Fruit fly (Drosophila melanogaster) whole organism, embryonic: ENCODE measurements around the gene Ist1.

Experiments
- Ada2b ChIP-seq: fragments of 200-800 bp; sonication (Bioruptor generic); IDR thresholded peaks from 2 replicates; pipeline ENCODE4 v1.3.6; 2022; ENCODE audit warnings: missing biosample characterization, missing genetic modification characterization
- Adf1 ChIP-seq: fragments of 200-800 bp; sonication (Bioruptor generic); IDR thresholded peaks from 2 replicates; pipeline ENCODE4 v1.3.6; 2022; ENCODE audit warnings: missing biosample characterization, missing genetic modification characterization
- Aef1 ChIP-seq: fragments of 200-800 bp; sonication (Bioruptor generic); IDR thresholded peaks from 3 replicates; pipeline ENCODE4 v1.3.6; 2022; ENCODE audit warnings: missing biosample characterization, missing genetic modification characterization
- Blimp-1 ChIP-seq: fragments of 200-800 bp; sonication (Bioruptor generic); optimal IDR thresholded peaks from 3 replicates; lab custom pipeline; 2018; ENCODE audit warnings: missing biosample characterization, missing genetic modification characterization, mild to moderate bottlenecking, moderate library complexity, missing genetic modification reagents
- CG11504 ChIP-seq: fragments of 200-800 bp; sonication (Bioruptor generic); optimal IDR thresholded peaks from 3 replicates; lab custom pipeline; 2019; ENCODE audit warnings: missing biosample characterization, mild to moderate bottlenecking, missing genetic modification characterization, moderate library complexity
- CG12236 ChIP-seq: fragments of 200-800 bp; sonication (Bioruptor generic); optimal IDR thresholded peaks from 2 replicates; lab custom pipeline; 2016; ENCODE audit warnings: missing biosample characterization, missing genetic modification characterization
- CG12942 ChIP-seq: fragments of 200-800 bp; sonication (Bioruptor generic); optimal IDR thresholded peaks from 3 replicates; lab custom pipeline; 2016; ENCODE audit warnings: missing biosample characterization, missing genetic modification characterization
- CG14441 ChIP-seq: fragments of 200-800 bp; sonication (Bioruptor generic); IDR thresholded peaks from 2 replicates; pipeline ENCODE4 v1.3.6; 2022; ENCODE audit warnings: missing biosample characterization, missing genetic modification characterization
- CG14667 ChIP-seq: fragments of 200-800 bp; sonication (Bioruptor generic); IDR thresholded peaks from 2 replicates; pipeline ENCODE4 v1.3.6; 2022; ENCODE audit warnings: missing biosample characterization, missing genetic modification characterization
- CG15269 ChIP-seq: fragments of 200-800 bp; sonication (Bioruptor generic); optimal IDR thresholded peaks from 2 replicates; lab custom pipeline; 2018; ENCODE audit warnings: missing biosample characterization, mild to moderate bottlenecking, missing genetic modification characterization, moderate library complexity
- CG16813 ChIP-seq: fragments of 200-800 bp; sonication (Bioruptor generic); IDR thresholded peaks from 3 replicates; pipeline ENCODE4 v1.3.6; 2022; ENCODE audit warnings: missing biosample characterization, missing genetic modification characterization; ENCODE audit not compliant: partially characterized antibody
- CG16863 ChIP-seq: fragments of 200-800 bp; sonication (Bioruptor generic); optimal IDR thresholded peaks from 3 replicates; lab custom pipeline; 2016; ENCODE audit warnings: missing biosample characterization, missing genetic modification characterization
- CG17385 ChIP-seq: fragments of 200-800 bp; sonication (Bioruptor generic); optimal IDR thresholded peaks from 3 replicates; lab custom pipeline; 2018; ENCODE audit warnings: missing biosample characterization, mild to moderate bottlenecking, missing genetic modification characterization
- CG18599 ChIP-seq: fragments of 200-800 bp; sonication (Bioruptor generic); optimal IDR thresholded peaks from 3 replicates; lab custom pipeline; 2017; ENCODE audit warnings: missing biosample characterization, missing genetic modification characterization, mild to moderate bottlenecking, moderate library complexity, missing genetic modification reagents
- CG2116 ChIP-seq: fragments of 200-800 bp; sonication (Bioruptor generic); optimal IDR thresholded peaks from 3 replicates; lab custom pipeline; 2018; ENCODE audit warnings: missing biosample characterization, mild to moderate bottlenecking, missing genetic modification characterization
- CG2129 ChIP-seq: fragments of 200-800 bp; sonication (Bioruptor generic); IDR thresholded peaks from 2 replicates; pipeline ENCODE4 v1.3.6; 2022; ENCODE audit warnings: missing biosample characterization, missing genetic modification characterization; ENCODE audit not compliant: partially characterized antibody
- CG31388 ChIP-seq: fragments of 200-800 bp; sonication (Bioruptor generic); optimal IDR thresholded peaks from 2 replicates; lab custom pipeline; 2016; ENCODE audit warnings: missing biosample characterization, missing genetic modification characterization
- CG4360 ChIP-seq: fragments of 200-800 bp; sonication (Bioruptor generic); IDR thresholded peaks from 2 replicates; pipeline ENCODE4 v1.3.6; 2022; ENCODE audit warnings: missing biosample characterization, missing genetic modification characterization
- CG4404 ChIP-seq: fragments of 200-800 bp; sonication (Bioruptor generic); IDR thresholded peaks from 2 replicates; pipeline ENCODE4 v1.3.6; 2022; ENCODE audit warnings: missing biosample characterization, missing genetic modification characterization
- CG5953 ChIP-seq: fragments of 200-800 bp; sonication (Bioruptor generic); IDR thresholded peaks from 2 replicates; pipeline ENCODE4 v1.3.6; 2022; ENCODE audit warnings: missing biosample characterization, missing genetic modification characterization
- CG7556 ChIP-seq: fragments of 200-800 bp; sonication (Bioruptor generic); optimal IDR thresholded peaks from 2 replicates; lab custom pipeline; 2017; ENCODE audit warnings: missing biosample characterization, mild to moderate bottlenecking, missing genetic modification characterization
- CG8478 ChIP-seq: fragments of >200 bp; optimal IDR thresholded peaks from 2 replicates; lab custom pipeline; 2018
- CG9609 ChIP-seq: fragments of 200-800 bp; sonication (Bioruptor generic); optimal IDR thresholded peaks from 3 replicates; lab custom pipeline; 2016; ENCODE audit warnings: missing biosample characterization, missing genetic modification characterization
- CG9876 ChIP-seq: fragments of 200-800 bp; sonication (Bioruptor generic); optimal IDR thresholded peaks from 2 replicates; lab custom pipeline; 2016; ENCODE audit warnings: missing biosample characterization, missing genetic modification characterization
- Deaf1 ChIP-seq: fragments of 200-800 bp; optimal IDR thresholded peaks from 3 replicates; lab custom pipeline; 2019; ENCODE audit warnings: missing biosample characterization, mild to moderate bottlenecking, missing genetic modification characterization, moderate library complexity
- Dref ChIP-seq: fragments of 200-800 bp; sonication (Bioruptor generic); IDR thresholded peaks from 2 replicates; pipeline ENCODE4 v1.3.6; 2022; ENCODE audit warnings: missing biosample characterization, missing genetic modification characterization
- E2f1 ChIP-seq: fragments of 200-800 bp; sonication (Bioruptor generic); IDR thresholded peaks from 2 replicates; pipeline ENCODE4 v1.3.6; 2022; ENCODE audit warnings: missing biosample characterization, missing genetic modification characterization
- Fer2 ChIP-seq: fragments of 200-800 bp; sonication (Bioruptor generic); optimal IDR thresholded peaks from 2 replicates; lab custom pipeline; 2018; ENCODE audit warnings: missing biosample characterization, mild to moderate bottlenecking, missing genetic modification characterization, moderate library complexity
- Gsc ChIP-seq: fragments of 200-800 bp; sonication (Bioruptor generic); IDR thresholded peaks from 2 replicates; pipeline ENCODE4 v1.3.6; 2022; ENCODE audit warnings: missing biosample characterization, missing genetic modification characterization
- Hand ChIP-seq: fragments of 200-800 bp; sonication (Bioruptor generic); optimal IDR thresholded peaks from 2 replicates; lab custom pipeline; 2017; ENCODE audit warnings: mild to moderate bottlenecking, missing biosample characterization, missing genetic modification reagents, missing genetic modification characterization
- Hey ChIP-seq: fragments of 200-800 bp; sonication (Bioruptor generic); optimal IDR thresholded peaks from 3 replicates; lab custom pipeline; 2018; ENCODE audit warnings: missing biosample characterization, mild to moderate bottlenecking, missing genetic modification characterization
- Kr ChIP-seq: fragments of 200-800 bp; sonication (Bioruptor generic); optimal IDR thresholded peaks from 2 replicates; lab custom pipeline; 2017; ENCODE audit warnings: missing biosample characterization, mild to moderate bottlenecking, missing genetic modification characterization
- Mad ChIP-seq: fragments of 200-800 bp; sonication (Bioruptor generic); optimal IDR thresholded peaks from 2 replicates; lab custom pipeline; 2016; ENCODE audit warnings: missing biosample characterization, missing genetic modification characterization
- amos ChIP-seq: fragments of 200-800 bp; sonication (Bioruptor generic); IDR thresholded peaks from 2 replicates; pipeline ENCODE4 v1.3.6; 2022; ENCODE audit warnings: missing biosample characterization, missing genetic modification characterization; ENCODE audit not compliant: partially characterized antibody
- bab2 ChIP-seq: fragments of 200-800 bp; sonication (Bioruptor generic); optimal IDR thresholded peaks from 2 replicates; lab custom pipeline; 2016; ENCODE audit warnings: missing biosample characterization, missing genetic modification characterization
- chif ChIP-seq, 2 experiments: fragments of 200-800 bp; sonication (Bioruptor generic); optimal IDR thresholded peaks; 3 replicates each; lab custom pipeline; 2016; ENCODE audit warnings: missing biosample characterization in 2 of 2, missing genetic modification characterization in 2 of 2
- crp ChIP-seq, 2 experiments: fragments of 200-800 bp; sonication (Bioruptor generic); optimal IDR thresholded peaks; 2 replicates in 1 of 2; 3 replicates in 1 of 2; lab custom pipeline; 2017; ENCODE audit warnings: missing biosample characterization in 2 of 2, missing genetic modification characterization in 2 of 2, mild to moderate bottlenecking in 1 of 2, moderate library complexity in 1 of 2
- danr ChIP-seq: fragments of 200-800 bp; sonication (Bioruptor generic); IDR thresholded peaks from 2 replicates; pipeline ENCODE4 v1.3.6; 2022; ENCODE audit warnings: missing biosample characterization, missing genetic modification characterization
- eve ChIP-seq, 2 experiments: fragments of >200 bp; optimal IDR thresholded peaks; 2 replicates each; lab custom pipeline; 2017; ENCODE audit warnings: missing biosample characterization in 2 of 2, missing genetic modification characterization in 2 of 2
- gce ChIP-seq: fragments of 200-800 bp; sonication (Bioruptor generic); IDR thresholded peaks from 3 replicates; pipeline ENCODE4 v1.3.6; 2022; ENCODE audit warnings: missing biosample characterization, missing genetic modification characterization
- hb ChIP-seq: fragments of 200-800 bp; sonication (Bioruptor generic); IDR thresholded peaks from 3 replicates; pipeline ENCODE4 v1.3.6; 2022; ENCODE audit warnings: missing biosample characterization, missing genetic modification characterization; ENCODE audit not compliant: partially characterized antibody
- her ChIP-seq: fragments of 200-800 bp; sonication (Bioruptor generic); optimal IDR thresholded peaks from 2 replicates; lab custom pipeline; 2016; ENCODE audit warnings: missing biosample characterization, missing genetic modification characterization
- jing ChIP-seq: fragments of 200-800 bp; sonication (Bioruptor generic); optimal IDR thresholded peaks from 2 replicates; lab custom pipeline; 2018; ENCODE audit warnings: missing biosample characterization, mild to moderate bottlenecking, missing genetic modification characterization
- ken ChIP-seq: fragments of 200-800 bp; sonication (Bioruptor generic); IDR thresholded peaks from 3 replicates; pipeline ENCODE4 v1.3.6; 2022; ENCODE audit warnings: missing biosample characterization, missing genetic modification characterization
- nerfin-2 ChIP-seq: fragments of 200-800 bp; sonication (Bioruptor generic); IDR thresholded peaks from 2 replicates; pipeline ENCODE4 v1.3.6; 2022; ENCODE audit warnings: missing biosample characterization, missing genetic modification characterization; ENCODE audit not compliant: partially characterized antibody
- odd ChIP-seq: fragments of 200-800 bp; sonication (Bioruptor generic); optimal IDR thresholded peaks from 2 replicates; lab custom pipeline; 2017; ENCODE audit warnings: missing biosample characterization, mild to moderate bottlenecking, missing genetic modification characterization
- psq ChIP-seq: fragments of 200-800 bp; sonication (Bioruptor generic); optimal IDR thresholded peaks from 2 replicates; lab custom pipeline; 2017; ENCODE audit warnings: missing biosample characterization, missing genetic modification characterization
- sob ChIP-seq: fragments of 200-800 bp; sonication (Bioruptor generic); IDR thresholded peaks from 2 replicates; pipeline ENCODE4 v1.3.6; 2022; ENCODE audit warnings: missing biosample characterization, missing genetic modification characterization
- twi ChIP-seq: fragments of 200-800 bp; optimal IDR thresholded peaks from 2 replicates; lab custom pipeline; 2019; ENCODE audit warnings: missing biosample characterization, mild to moderate bottlenecking, missing genetic modification characterization, moderate library complexity

Ist1 gene

DNA sequence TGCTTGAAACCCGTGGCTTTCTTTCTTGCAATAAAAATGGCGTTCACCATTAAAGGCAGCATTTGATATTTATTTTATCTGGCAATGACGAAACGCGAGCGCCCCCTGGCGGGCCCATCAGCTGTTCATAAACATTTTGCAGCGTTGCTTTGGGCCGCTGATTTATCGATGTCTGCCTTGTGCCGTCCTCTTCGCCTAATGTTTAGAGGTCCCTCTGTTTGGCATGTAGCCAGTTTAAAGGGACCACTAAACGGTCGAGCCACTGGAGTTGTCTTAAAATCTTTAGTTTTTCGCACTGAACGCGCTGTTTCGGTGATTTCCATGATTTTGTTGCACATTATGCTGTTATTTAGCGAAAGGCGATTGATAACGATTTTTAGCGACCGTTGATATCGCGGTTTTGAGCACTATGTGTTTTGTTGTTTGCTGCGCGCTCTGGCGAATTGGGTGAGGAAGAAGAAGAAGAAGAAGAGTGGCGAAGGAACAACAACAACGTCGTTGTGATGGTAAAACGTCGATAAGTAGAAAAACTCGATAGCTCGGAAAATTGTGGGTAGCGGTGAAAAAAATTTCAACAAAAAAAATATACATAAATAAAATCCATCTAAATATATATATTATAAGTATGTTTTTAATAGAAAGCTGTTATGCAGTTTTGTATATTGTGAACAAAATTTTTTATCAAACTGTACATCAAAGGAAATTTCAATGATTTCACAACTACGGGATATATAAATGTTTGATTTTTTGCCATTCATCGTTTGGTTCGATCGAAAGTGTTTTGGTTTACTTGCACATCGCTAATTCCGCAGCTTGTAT, 3.8 kb downstream of the Ist1 start, which contains the start of the genes velo and Sbds (continued):
- peak; percentile 22; the same call in 1 of the 2 replicates for TF ChIP-seq CG4404 (GFP tag; lab: Robert Waterston, UW)
- TF ChIP-seq CG12942 (GFP tag; lab: Kevin White, UChicago), result peak; percentile 12
- TF ChIP-seq CG9876 (GFP tag; lab: Kevin White, UChicago), result no peak
- TF ChIP-seq amos (GFP tag; lab: Robert Waterston, UW), result peak; percentile 65
- TF ChIP-seq nerfin-2, result no peak
- no peak for TF ChIP-seq Hey (tag; lab: Kevin White, UChicago)
- no peak for TF ChIP-seq CG8478
- TF ChIP-seq CG15269, result no peak
- no peak for TF ChIP-seq twi (tag; lab: Kevin White, UChicago)
- no peak for TF ChIP-seq Hand (GFP tag; lab: Kevin White, UChicago)
- no peak for TF ChIP-seq Gsc
- TF ChIP-seq Adf1 (GFP tag; lab: Robert Waterston, UW), result 0 out of 2 replicates have a peak, but pooled peaks have one; percentile 11
- no peak for TF ChIP-seq eve (GFP tag; optimal IDR thresholded peaks at IDR 0.05; lab: Kevin White, UChicago)
- no peak for TF ChIP-seq jing (GFP tag; lab: Kevin White, UChicago)
- no peak for TF ChIP-seq Kr (GFP tag; lab: Kevin White, UChicago)
- no peak for TF ChIP-seq chif (GFP tag; optimal IDR thresholded peaks at IDR 0.05; lab: Kevin White, UChicago)
- TF ChIP-seq gce (GFP tag; lab: Robert Waterston, UW), result no peak
- no peak for TF ChIP-seq E2f1 (GFP tag; lab: Robert Waterston, UW)
- peak; percentile 43 for TF ChIP-seq CG7556
- no peak for TF ChIP-seq CG31388
- no peak for TF ChIP-seq CG5953
- TF ChIP-seq CG9609 (GFP tag; lab: Kevin White, UChicago), result no peak
- TF ChIP-seq CG2116 (GFP tag; lab: Kevin White, UChicago), result peak; percentile 98
- TF ChIP-seq Mad (GFP tag; lab: Kevin White, UChicago), result no peak
- TF ChIP-seq CG16813, result peak; percentile 56
- no peak for TF ChIP-seq Blimp-1 (GFP tag; lab: Kevin White, UChicago)
- peak; percentile 42 for TF ChIP-seq Fer2 (tag; lab: Kevin White, UChicago)
- TF ChIP-seq bab2 (GFP tag; lab: Kevin White, UChicago), result no peak
- no peak for TF ChIP-seq CG16863 (GFP tag; lab: Kevin White, UChicago)
- no peak for TF ChIP-seq Deaf1 (tag; lab: Kevin White, UChicago)
- peak; percentile 16 for TF ChIP-seq her (GFP tag; lab: Kevin White, UChicago)
- TF ChIP-seq sob (GFP tag; lab: Robert Waterston, UW), result peak; percentile 42; the same call in 1 of the 2 replicates
- TF ChIP-seq Aef1 (GFP tag; lab: Robert Waterston, UW), result peak; percentile 75
- 0 out of 2 replicates have a peak, but pooled peaks have one; percentile 14 for TF ChIP-seq CG14441
- peak; percentile 6 for TF ChIP-seq CG11504
- peak; percentile 86 for TF ChIP-seq Dref (GFP tag; lab: Robert Waterston, UW)
- no peak for TF ChIP-seq CG12236 (GFP tag; lab: Kevin White, UChicago)
- 0 out of 2 replicates have a peak, but pooled peaks have one; percentile 39 for TF ChIP-seq CG14667 (GFP tag; lab: Robert Waterston, UW)
- peak in 1 of 2 experiments; percentile 83 for TF ChIP-seq crp (GFP tag; optimal IDR thresholded peaks at IDR 0.05; lab: Kevin White, UChicago)
- TF ChIP-seq psq (GFP tag; lab: Kevin White, UChicago), result peak; percentile 98
- no peak for TF ChIP-seq danr (GFP tag; lab: Robert Waterston, UW)
- TF ChIP-seq CG17385 (GFP tag; lab: Kevin White, UChicago), result peak; percentile 98
- TF ChIP-seq CG4360 (GFP tag; lab: Robert Waterston, UW), result peak; percentile 93
- peak; percentile 13 for TF ChIP-seq odd (GFP tag; lab: Kevin White, UChicago)
- TF ChIP-seq CG18599 (GFP tag; lab: Kevin White, UChicago), result no peak
- no peak for TF ChIP-seq Ada2b (GFP tag; lab: Robert Waterston, UW)
- TF ChIP-seq CG2129 (GFP tag; lab: Robert Waterston, UW), result 0 out of 2 replicates have a peak, but pooled peaks have one; percentile 53
- TF ChIP-seq ken (GFP tag; lab: Robert Waterston, UW), result no peak
- peak; percentile 75; the same call in 2 of the 3 replicates for TF ChIP-seq hb (GFP tag; lab: Robert Waterston, UW)
